Fruit fly (Drosophila melanogaster) whole organism, embryonic: Measurements from ENCODE around the gene LysB.
A peak's percentile ranks its signal among the peaks of the same experiment; 100 is the strongest.

Experiments used
- Adf1 ChIP-seq: fragments of 200-800 bp; sonication (Bioruptor generic); IDR thresholded peaks from 2 replicates; pipeline ENCODE4 v1.3.6; 2022; ENCODE audit warnings: missing biosample characterization, missing genetic modification characterization
- B-H1 ChIP-seq: fragments of 200-800 bp; sonication (Bioruptor generic); IDR thresholded peaks from 3 replicates; pipeline ENCODE4 v1.3.6; 2022; ENCODE audit warnings: missing biosample characterization, missing genetic modification characterization
- Bdp1 ChIP-seq: fragments of 200-800 bp; sonication (Bioruptor generic); optimal IDR thresholded peaks from 3 replicates; lab custom pipeline; 2016; ENCODE audit warnings: missing biosample characterization, missing genetic modification characterization
- Bgb ChIP-seq: fragments of 200-800 bp; sonication (Bioruptor generic); IDR thresholded peaks from 2 replicates; pipeline ENCODE4 v1.3.6; 2022; ENCODE audit warnings: missing biosample characterization, missing genetic modification characterization; ENCODE audit not compliant: partially characterized antibody
- CG10274 ChIP-seq: fragments of 200-800 bp; sonication (Bioruptor generic); optimal IDR thresholded peaks from 3 replicates; lab custom pipeline; 2017; ENCODE audit warnings: missing biosample characterization, mild to moderate bottlenecking, missing genetic modification characterization
- CG10565 ChIP-seq: fragments of 200-800 bp; sonication (Bioruptor generic); optimal IDR thresholded peaks from 3 replicates; lab custom pipeline; 2016; ENCODE audit warnings: missing biosample characterization, mild to moderate bottlenecking, missing genetic modification characterization
- CG14860 ChIP-seq: fragments of 200-800 bp; sonication (Bioruptor generic); IDR thresholded peaks from 3 replicates; pipeline ENCODE4 v1.3.6; 2022; ENCODE audit warnings: missing biosample characterization, missing genetic modification characterization; ENCODE audit not compliant: partially characterized antibody
- CG1602 ChIP-seq: fragments of 200-800 bp; sonication (Bioruptor generic); optimal IDR thresholded peaks from 3 replicates; lab custom pipeline; 2016; ENCODE audit warnings: missing biosample characterization, missing genetic modification characterization
- CG17359 ChIP-seq: fragments of 200-800 bp; sonication (Bioruptor generic); optimal IDR thresholded peaks from 3 replicates; lab custom pipeline; 2018; ENCODE audit warnings: missing biosample characterization, mild to moderate bottlenecking, missing genetic modification characterization, moderate library complexity
- CG31388 ChIP-seq: fragments of 200-800 bp; sonication (Bioruptor generic); optimal IDR thresholded peaks from 2 replicates; lab custom pipeline; 2016; ENCODE audit warnings: missing biosample characterization, missing genetic modification characterization
- CG33213 ChIP-seq: fragments of 200-800 bp; sonication (Bioruptor generic); optimal IDR thresholded peaks from 3 replicates; lab custom pipeline; 2016; ENCODE audit warnings: missing biosample characterization, missing genetic modification characterization
- CG34224 ChIP-seq: fragments of 200-800 bp; sonication (Bioruptor generic); IDR thresholded peaks from 3 replicates; pipeline ENCODE4 v1.3.6; 2022; ENCODE audit warnings: missing biosample characterization, missing genetic modification characterization; ENCODE audit not compliant: partially characterized antibody
- CG3847 ChIP-seq: fragments of 200-800 bp; sonication (Bioruptor generic); IDR thresholded peaks from 2 replicates; pipeline ENCODE4 v1.3.6; 2022; ENCODE audit warnings: missing biosample characterization, missing genetic modification characterization
- CG4328 ChIP-seq: fragments of 200-800 bp; sonication (Bioruptor generic); optimal IDR thresholded peaks from 3 replicates; lab custom pipeline; 2017; ENCODE audit warnings: missing biosample characterization, missing genetic modification reagents, missing genetic modification characterization
- CG4854 ChIP-seq: fragments of 200-800 bp; sonication (Bioruptor generic); optimal IDR thresholded peaks from 2 replicates; lab custom pipeline; 2016; ENCODE audit warnings: missing biosample characterization, missing genetic modification characterization, inconsistent platforms
- CG6813 ChIP-seq: fragments of 200-800 bp; sonication (Bioruptor generic); optimal IDR thresholded peaks from 2 replicates; lab custom pipeline; 2017; ENCODE audit warnings: missing biosample characterization, missing genetic modification characterization, mild to moderate bottlenecking, moderate library complexity, missing genetic modification reagents
- CG7372 ChIP-seq: fragments of 200-800 bp; sonication (Bioruptor generic); IDR thresholded peaks from 2 replicates; pipeline ENCODE4 v1.3.6; 2022; ENCODE audit warnings: missing biosample characterization, missing genetic modification characterization
- CG8478 ChIP-seq: fragments of >200 bp; optimal IDR thresholded peaks from 2 replicates; lab custom pipeline; 2018
- CG9817 ChIP-seq: fragments of 200-800 bp; sonication (Bioruptor generic); optimal IDR thresholded peaks from 2 replicates; lab custom pipeline; 2018; ENCODE audit warnings: missing biosample characterization, mild to moderate bottlenecking, missing genetic modification characterization, moderate library complexity
- Camta ChIP-seq: fragments of 200-800 bp; sonication (Bioruptor generic); optimal IDR thresholded peaks from 2 replicates; lab custom pipeline; 2016; ENCODE audit warnings: missing biosample characterization, missing genetic modification characterization
- Dbx ChIP-seq: fragments of 200-800 bp; sonication (Bioruptor generic); IDR thresholded peaks from 3 replicates; pipeline ENCODE4 v1.3.6; 2022; ENCODE audit warnings: missing biosample characterization, missing genetic modification characterization
- Drgx ChIP-seq: fragments of 200-800 bp; sonication (Bioruptor generic); IDR thresholded peaks from 2 replicates; pipeline ENCODE4 v1.3.6; 2022; ENCODE audit warnings: missing biosample characterization, missing genetic modification characterization
- Eip74EF ChIP-seq, 2 experiments: fragments of 200-800 bp in 1 of 2; fragments of >200 bp in 1 of 2; sonication (Bioruptor generic) in 1 of 2; optimal IDR thresholded peaks; 2 replicates each; lab custom pipeline; 2017 to 2019; ENCODE audit warnings: missing biosample characterization in 2 of 2, missing genetic modification characterization in 2 of 2, mild to moderate bottlenecking in 1 of 2, moderate library complexity in 1 of 2
- Ets65A ChIP-seq: fragments of 200-800 bp; sonication (Bioruptor generic); peaks from one replicate; lab custom pipeline; 2016; ENCODE audit warnings: missing biosample characterization, missing genetic modification characterization
- Gsc ChIP-seq: fragments of 200-800 bp; sonication (Bioruptor generic); IDR thresholded peaks from 2 replicates; pipeline ENCODE4 v1.3.6; 2022; ENCODE audit warnings: missing biosample characterization, missing genetic modification characterization
- Hand ChIP-seq: fragments of 200-800 bp; sonication (Bioruptor generic); optimal IDR thresholded peaks from 2 replicates; lab custom pipeline; 2017; ENCODE audit warnings: mild to moderate bottlenecking, missing biosample characterization, missing genetic modification reagents, missing genetic modification characterization
- Sox100B ChIP-seq: fragments of 200-800 bp; sonication (Bioruptor generic); optimal IDR thresholded peaks from 3 replicates; lab custom pipeline; 2018; ENCODE audit warnings: missing biosample characterization, mild to moderate bottlenecking, missing genetic modification characterization
- Tbp ChIP-seq: fragments of >200 bp; optimal IDR thresholded peaks from 2 replicates; lab custom pipeline; 2018; ENCODE audit warnings: missing biosample characterization, missing genetic modification characterization
- Trl ChIP-seq, 3 experiments: fragments of >200 bp in 2 of 3; fragments of 200-800 bp in 1 of 3; sonication (Bioruptor generic) in 1 of 3; optimal IDR thresholded peaks; 2 replicates in 1 of 3; 3 replicates in 2 of 3; lab custom pipeline; 2016 to 2017; ENCODE audit warnings: missing biosample characterization in 1 of 3, missing genetic modification characterization in 1 of 3
- ara ChIP-seq: fragments of 200-800 bp; sonication (Bioruptor generic); IDR thresholded peaks from 2 replicates; pipeline ENCODE4 v1.3.6; 2022; ENCODE audit warnings: missing biosample characterization, missing genetic modification characterization
- ase ChIP-seq: fragments of 200-800 bp; sonication (Bioruptor generic); IDR thresholded peaks from 3 replicates; pipeline ENCODE4 v1.3.6; 2022; ENCODE audit warnings: missing biosample characterization, missing genetic modification characterization
- caup ChIP-seq: fragments of 200-800 bp; sonication (Bioruptor generic); optimal IDR thresholded peaks from 3 replicates; lab custom pipeline; 2017; ENCODE audit warnings: missing biosample characterization, mild to moderate bottlenecking, missing genetic modification characterization, moderate library complexity; ENCODE audit not compliant: severe bottlenecking
- chif ChIP-seq, 2 experiments: fragments of 200-800 bp; sonication (Bioruptor generic); optimal IDR thresholded peaks; 3 replicates each; lab custom pipeline; 2016; ENCODE audit warnings: missing biosample characterization in 2 of 2, missing genetic modification characterization in 2 of 2
- da ChIP-seq: fragments of 200-800 bp; sonication (Bioruptor generic); optimal IDR thresholded peaks from 2 replicates; lab custom pipeline; 2016; ENCODE audit warnings: missing biosample characterization, missing genetic modification characterization
- dati ChIP-seq: fragments of 200-800 bp; sonication (Bioruptor generic); IDR thresholded peaks from 2 replicates; pipeline ENCODE4 v1.3.6; 2022; ENCODE audit warnings: missing biosample characterization, missing genetic modification characterization
- fd64A ChIP-seq: fragments of 200-800 bp; sonication (Bioruptor generic); optimal IDR thresholded peaks from 3 replicates; lab custom pipeline; 2018; ENCODE audit warnings: missing biosample characterization, mild to moderate bottlenecking, missing genetic modification characterization
- hb ChIP-seq: fragments of 200-800 bp; sonication (Bioruptor generic); IDR thresholded peaks from 3 replicates; pipeline ENCODE4 v1.3.6; 2022; ENCODE audit warnings: missing biosample characterization, missing genetic modification characterization; ENCODE audit not compliant: partially characterized antibody
- hbn ChIP-seq: fragments of 200-800 bp; sonication (Bioruptor generic); IDR thresholded peaks from 2 replicates; pipeline ENCODE4 v1.3.6; 2022; ENCODE audit warnings: missing biosample characterization, missing genetic modification characterization; ENCODE audit not compliant: partially characterized antibody
- hth ChIP-seq: fragments of >200 bp; optimal IDR thresholded peaks from 2 replicates; lab custom pipeline; 2017; ENCODE audit warnings: inconsistent platforms
- kah ChIP-seq: fragments of 200-800 bp; sonication (Bioruptor generic); optimal IDR thresholded peaks from 2 replicates; lab custom pipeline; 2018; ENCODE audit warnings: missing biosample characterization, mild to moderate bottlenecking, missing genetic modification characterization
- kay ChIP-seq: fragments of 200-800 bp; sonication (Bioruptor generic); optimal IDR thresholded peaks from 2 replicates; lab custom pipeline; 2016; ENCODE audit warnings: missing biosample characterization, missing genetic modification characterization
- peb ChIP-seq: fragments of 200-800 bp; sonication (Bioruptor generic); IDR thresholded peaks from 2 replicates; pipeline ENCODE4 v1.3.6; 2022; ENCODE audit warnings: missing biosample characterization, missing genetic modification characterization
- pfk ChIP-seq: fragments of 200-800 bp; sonication (Bioruptor generic); optimal IDR thresholded peaks from 2 replicates; lab custom pipeline; 2018; ENCODE audit warnings: missing biosample characterization, mild to moderate bottlenecking, missing genetic modification characterization, moderate library complexity
- prd ChIP-seq, 3 experiments: fragments of >200 bp in 2 of 3; fragments of 200-800 bp in 1 of 3; sonication (Bioruptor generic) in 1 of 3; optimal IDR thresholded peaks in 2 of 3; IDR thresholded peaks in 1 of 3; 2 replicates in 2 of 3; 3 replicates in 1 of 3; pipeline versions ENCODE4 v1.3.6 to Lab custom; 2017 to 2022; ENCODE audit warnings: missing biosample characterization in 1 of 3, missing genetic modification characterization in 1 of 3
- scrt ChIP-seq: fragments of 200-800 bp; sonication (Bioruptor generic); optimal IDR thresholded peaks from 2 replicates; lab custom pipeline; 2018; ENCODE audit warnings: missing biosample characterization, mild to moderate bottlenecking, missing genetic modification characterization, moderate library complexity
- sens ChIP-seq: fragments of 200-800 bp; sonication (Bioruptor generic); peaks from one replicate; lab custom pipeline; 2016; ENCODE audit warnings: missing biosample characterization, missing genetic modification characterization
- sr ChIP-seq: fragments of 200-800 bp; sonication (Bioruptor generic); IDR thresholded peaks from 3 replicates; pipeline ENCODE4 v1.3.6; 2022; ENCODE audit warnings: missing biosample characterization, missing genetic modification characterization
- stwl ChIP-seq: fragments of 200-800 bp; sonication (Bioruptor generic); optimal IDR thresholded peaks from 3 replicates; lab custom pipeline; 2018; ENCODE audit warnings: missing biosample characterization, mild to moderate bottlenecking, missing genetic modification characterization, moderate library complexity
- tio ChIP-seq: fragments of 200-800 bp; sonication (Bioruptor generic); optimal IDR thresholded peaks from 2 replicates; lab custom pipeline; 2017; ENCODE audit warnings: missing biosample characterization, missing genetic modification characterization, inconsistent platforms

Gene LysB

DNA sequence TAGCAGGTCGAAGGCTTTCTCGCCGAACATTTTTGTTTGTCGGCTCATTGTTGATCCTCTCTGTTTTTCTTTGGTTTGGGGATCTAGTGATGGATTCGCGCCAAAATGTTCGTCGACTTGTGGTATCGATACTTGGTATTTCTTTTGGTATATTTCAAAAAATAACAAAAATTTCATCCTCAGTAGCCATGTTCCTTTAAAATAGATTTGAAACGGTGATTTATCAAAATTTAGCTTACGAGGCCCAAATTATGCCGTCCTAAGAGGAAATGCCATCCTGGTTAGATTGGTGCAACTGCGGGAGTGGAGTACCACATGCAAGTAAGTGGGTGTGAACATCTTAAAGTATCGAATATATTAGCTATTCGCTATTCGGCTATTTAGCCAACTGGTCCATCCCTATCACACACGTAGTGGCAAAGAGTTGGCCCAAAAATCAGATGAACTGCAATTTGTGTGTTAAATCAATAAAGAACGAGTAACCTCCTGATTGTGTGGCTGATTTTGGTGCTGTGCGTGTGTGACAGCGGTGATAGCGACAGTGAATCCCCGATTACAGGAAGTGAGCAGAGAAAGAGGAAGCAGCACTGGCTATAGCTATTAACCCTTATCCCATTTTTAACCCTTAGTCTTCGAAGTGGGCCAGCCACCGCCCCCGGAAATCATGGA lies 40.6 kb downstream of the LysB start, which contains the start of the genes Psf1 and Sac1 (continued):
- TF ChIP-seq Bgb (peak; percentile 78), hbn (peak; percentile 73), Trl (optimal IDR thresholded peaks at IDR 0.05; lab: Kevin White, UChicago) (no peak), Trl (GFP tag; optimal IDR thresholded peaks at IDR 0.05; lab: Kevin White, UChicago) (peak; percentile 18), Drgx (GFP tag; lab: Robert Waterston, UW) (no peak), pfk (GFP tag; lab: Kevin White, UChicago) (no peak), CG8478 (lab: Kevin White, UChicago) (no peak), Gsc (GFP tag; lab: Robert Waterston, UW) (no peak), ara (GFP tag; lab: Robert Waterston, UW) (no peak), CG9817 (tag; lab: Kevin White, UChicago) (peak; percentile 57), CG10565 (GFP tag; lab: Kevin White, UChicago) (no peak), hb (peak; percentile 74), Bdp1 (GFP tag; lab: Kevin White, UChicago) (peak; percentile 31), prd (optimal IDR thresholded peaks at IDR 0.05; lab: Kevin White, UChicago) (no peak), prd (GFP tag; IDR thresholded peaks at IDR 0.05; lab: Robert Waterston, UW) (peak; percentile 71), sens (GFP tag; lab: Kevin White, UChicago) (peak; percentile 87), CG17359 (tag; lab: Kevin White, UChicago) (no peak), peb (no peak), Camta (GFP tag; lab: Kevin White, UChicago) (peak; percentile 2), Hand (GFP tag; lab: Kevin White, UChicago) (no peak), sr (GFP tag; lab: Robert Waterston, UW) (no peak), Ets65A (GFP tag; lab: Kevin White, UChicago) (peak; percentile 96), CG7372 (GFP tag; lab: Robert Waterston, UW) (no peak), caup (peak; percentile 23), CG10274 (no peak), CG3847 (GFP tag; lab: Robert Waterston, UW) (peak; percentile 55), tio (GFP tag; lab: Kevin White, UChicago) (no peak), da (GFP tag; lab: Kevin White, UChicago) (peak; percentile 19), hth (lab: Kevin White, UChicago) (no peak), CG33213 (GFP tag; lab: Kevin White, UChicago) (peak; percentile 39), CG34224 (GFP tag; lab: Robert Waterston, UW) (peak; percentile 79), B-H1 (no peak), CG4854 (no peak), CG31388 (GFP tag; lab: Kevin White, UChicago) (no peak), Dbx (no peak), Adf1 (no peak; the same call in 1 of the 2 replicates), Tbp (no peak), CG1602 (GFP tag; lab: Kevin White, UChicago) (no peak), CG6813 (GFP tag; lab: Kevin White, UChicago) (no peak), scrt (GFP tag; lab: Kevin White, UChicago) (no peak), kah (no peak), Eip74EF (GFP tag; optimal IDR thresholded peaks at IDR 0.05; lab: Kevin White, UChicago) (no peak), chif (GFP tag; optimal IDR thresholded peaks at IDR 0.05; lab: Kevin White, UChicago) (peak; percentile 49 to 63), CG4328 (no peak), dati (GFP tag; lab: Robert Waterston, UW) (no peak), CG14860 (GFP tag; lab: Robert Waterston, UW) (peak; percentile 80), ase (no peak), fd64A (GFP tag; lab: Kevin White, UChicago) (no peak), Sox100B (no peak), stwl (tag; lab: Kevin White, UChicago) (peak; percentile 42), kay (no peak)
